Fruit fly (Drosophila melanogaster): ENCODE data around the gene CG10211.

CG10211 gene

DNA sequence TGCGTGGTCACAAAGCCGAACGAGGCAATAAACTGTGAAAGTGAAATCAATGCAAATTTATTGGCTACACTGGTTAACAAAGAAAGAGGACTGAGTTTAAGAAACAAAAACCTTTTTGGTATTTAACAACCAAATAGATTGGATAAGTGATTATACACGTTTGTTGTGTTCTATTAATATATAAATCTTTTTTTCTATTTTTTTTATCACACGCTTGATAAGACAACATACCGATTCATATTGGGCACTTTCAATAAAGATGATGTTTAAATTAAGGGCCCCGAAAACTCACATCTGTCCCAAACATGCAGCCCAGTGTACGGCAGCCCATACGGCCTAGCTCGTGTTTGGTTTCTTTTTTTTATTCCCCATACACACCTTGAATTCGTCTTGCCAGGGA is 24.2 kb upstream of the CG10211 start:
- TF ChIP-seq noc (tag; optimal IDR thresholded peaks at IDR 0.05) = no peak

DNA sequence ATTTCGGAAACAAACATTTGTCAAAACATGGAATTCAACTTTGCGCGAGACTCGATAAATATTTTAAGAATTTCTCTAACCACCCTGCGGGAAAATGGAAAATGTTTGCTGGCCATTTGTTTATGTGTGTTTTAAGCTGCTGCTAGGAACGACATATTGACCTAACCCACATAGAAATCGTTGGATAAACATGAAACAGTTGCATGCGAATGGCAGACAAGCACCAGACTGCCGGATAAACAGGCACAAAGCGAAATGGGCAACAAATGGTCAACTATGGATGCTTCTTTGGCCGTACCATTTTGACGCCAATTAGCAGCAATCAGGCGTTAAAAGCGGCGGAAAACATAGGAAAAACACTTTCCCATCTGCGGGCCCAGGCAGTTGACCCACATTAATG is 20.5 kb upstream of the CG10211 start:
- TF ChIP-seq noc (tag; optimal IDR thresholded peaks at IDR 0.05) = no peak

- no peak for TF ChIP-seq noc (tag; optimal IDR thresholded peaks at IDR 0.05)
Observed at dm6 chr2L:18499900-18500299, 17.4 kb upstream of the CG10211 start.

DNA sequence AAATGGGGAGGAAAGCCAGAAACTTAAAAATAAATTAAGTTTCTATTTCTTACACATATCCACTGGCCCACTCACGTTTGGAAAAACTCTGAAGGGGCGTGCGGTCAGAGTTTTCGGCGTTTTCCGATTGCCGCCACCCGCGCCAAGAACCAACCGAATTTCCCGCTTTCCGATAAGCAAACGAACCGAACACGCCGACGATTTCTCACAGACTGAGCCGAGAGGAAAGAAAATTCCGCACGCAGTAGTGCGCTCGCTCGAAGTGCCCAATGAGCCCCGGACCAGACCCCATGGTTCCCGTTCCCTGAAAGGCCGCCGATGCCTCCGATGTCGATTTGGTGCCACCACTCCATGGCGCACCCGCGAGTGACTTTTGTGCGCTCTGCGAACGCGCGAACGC is 13.5 kb upstream of the CG10211 start, which contains the start of gene kon:
TSS of gene kon (minus strand) at position 219 of the 400 bp plus-strand sequence.
- no peak for TF ChIP-seq noc (tag; optimal IDR thresholded peaks at IDR 0.05)

DNA sequence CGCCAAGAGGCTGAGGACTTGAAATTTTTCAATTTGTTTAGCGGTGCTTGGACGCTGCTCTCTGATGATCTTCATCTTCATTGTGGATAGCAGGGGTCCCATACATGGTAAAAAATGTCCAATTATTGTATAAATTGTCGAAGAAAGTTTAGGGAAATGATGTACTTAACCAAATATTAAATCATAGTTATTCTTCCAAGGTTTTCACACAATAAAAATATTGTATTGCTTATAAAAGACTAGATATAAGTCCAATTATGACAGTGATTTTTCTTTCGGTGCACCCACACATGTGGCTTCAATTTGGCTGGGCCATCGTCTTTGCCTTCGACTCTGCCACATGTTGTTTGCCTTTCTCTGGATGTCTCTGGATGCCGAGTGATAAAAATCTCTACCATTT is 12.4 kb upstream of the CG10211 start:
- TF ChIP-seq noc (tag; optimal IDR thresholded peaks at IDR 0.05) = no peak

DNA sequence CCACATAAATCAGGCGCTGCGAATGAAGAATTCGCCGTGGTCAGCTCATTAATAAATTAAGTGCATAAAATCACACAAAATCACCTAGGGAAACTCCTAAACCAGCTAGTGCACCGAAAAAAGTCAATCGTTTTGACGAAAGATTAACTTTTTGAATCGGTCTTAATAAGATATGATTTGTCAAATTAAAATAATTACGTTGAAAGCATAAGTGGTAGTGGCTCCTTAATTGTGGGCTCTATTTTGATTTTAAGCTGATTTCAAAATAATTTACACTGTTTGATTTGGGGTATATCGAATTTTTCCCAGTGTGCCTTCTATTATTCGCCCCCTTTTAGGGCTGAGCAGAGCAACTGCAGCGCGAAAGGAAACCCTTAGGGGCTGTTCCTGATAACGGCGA is 11.8 kb upstream of the CG10211 start:
- no peak for TF ChIP-seq noc (tag; optimal IDR thresholded peaks at IDR 0.05)

- no peak for TF ChIP-seq noc (tag; optimal IDR thresholded peaks at IDR 0.05)
Observed at dm6 chr2L:18506923-18507322, 10.4 kb upstream of the CG10211 start.

- TF ChIP-seq noc (tag; optimal IDR thresholded peaks at IDR 0.05) = no peak
Observed at dm6 chr2L:18509181-18509580, 8.1 kb upstream of the CG10211 start, which contains the start of gene Ugt301D1. Gene Ugt301D1 (plus strand): TSS chr2L:18509560.

- TF ChIP-seq noc (tag; optimal IDR thresholded peaks at IDR 0.05) = no peak
Observed at dm6 chr2L:18513402-18513801, 3.9 kb upstream of the CG10211 start.

DNA sequence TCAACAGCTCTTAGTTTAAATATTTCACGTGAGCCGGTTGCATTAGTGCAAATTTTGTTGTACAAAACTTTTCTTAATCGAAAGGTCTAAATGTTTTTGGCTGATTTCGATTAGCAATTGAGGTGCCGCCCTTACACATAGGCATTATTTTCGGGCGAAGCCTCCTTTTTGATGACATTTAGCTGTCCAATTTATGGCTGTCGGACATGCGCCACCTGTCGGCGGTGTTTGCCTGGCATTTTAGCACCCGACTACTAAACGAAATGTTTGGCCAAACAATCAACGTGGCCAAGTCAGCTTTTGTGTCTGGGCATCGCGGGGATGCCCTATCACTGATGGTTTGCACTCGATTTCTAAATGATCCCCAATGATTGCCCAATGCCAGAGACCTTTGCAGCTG is 920 bp upstream of the CG10211 start:
- TF ChIP-seq noc (tag; optimal IDR thresholded peaks at IDR 0.05) = no peak

dm6 chr2L:18518852-18519251 is 1.6 kb downstream of the CG10211 start:
- no peak for TF ChIP-seq noc (tag; optimal IDR thresholded peaks at IDR 0.05)

DNA sequence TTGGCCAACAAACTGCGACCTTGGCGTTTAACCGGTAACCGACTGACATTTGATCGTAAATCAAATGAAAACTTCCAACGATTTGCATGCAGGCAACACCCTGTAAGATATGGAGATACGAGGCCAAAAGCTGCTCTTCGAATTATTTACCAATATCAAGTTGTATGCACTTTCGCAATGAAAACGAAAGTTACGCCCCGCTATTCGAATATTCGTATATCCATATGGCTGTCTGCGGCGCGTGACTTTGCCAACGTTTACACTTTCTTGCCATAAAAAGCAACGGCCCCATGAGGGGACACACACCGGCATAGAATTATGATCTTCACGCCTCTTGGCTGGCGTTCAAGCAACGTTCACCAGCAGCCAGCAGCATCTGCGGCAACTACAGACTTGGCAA is 5.0 kb downstream of the CG10211 start:
- no peak for TF ChIP-seq noc (tag; optimal IDR thresholded peaks at IDR 0.05)

dm6 chr2L:18523003-18523402 is 5.7 kb downstream of the CG10211 start:
- TF ChIP-seq noc (tag; optimal IDR thresholded peaks at IDR 0.05) = no peak

DNA sequence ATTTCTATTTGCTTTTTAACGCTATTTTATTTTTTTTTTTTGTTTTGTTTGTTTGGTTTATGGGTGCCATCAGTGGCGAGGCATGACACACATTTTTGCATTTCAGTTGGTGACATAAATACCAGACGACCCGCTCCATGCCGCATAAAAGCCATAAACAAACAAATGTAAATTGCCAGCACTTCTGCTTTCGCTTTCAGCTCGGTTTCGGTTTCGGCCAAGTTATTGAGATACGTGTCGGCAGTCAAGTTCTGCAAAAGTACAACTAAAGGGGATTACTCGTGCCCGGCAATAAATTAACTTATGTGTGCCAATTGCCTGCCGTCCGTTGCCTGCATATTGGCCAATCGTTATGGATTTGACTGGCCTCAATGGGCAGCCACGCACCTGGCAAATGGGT is 7.6 kb downstream of the CG10211 start:
- no peak for TF ChIP-seq noc (tag; optimal IDR thresholded peaks at IDR 0.05)

dm6 chr2L:18526005-18526404 is 8.7 kb downstream of the CG10211 start:
- no peak for TF ChIP-seq noc (tag; optimal IDR thresholded peaks at IDR 0.05)

- TF ChIP-seq noc (tag; optimal IDR thresholded peaks at IDR 0.05) = no peak
Observed at dm6 chr2L:18546426-18546825, 29.1 kb downstream of the CG10211 start.

DNA sequence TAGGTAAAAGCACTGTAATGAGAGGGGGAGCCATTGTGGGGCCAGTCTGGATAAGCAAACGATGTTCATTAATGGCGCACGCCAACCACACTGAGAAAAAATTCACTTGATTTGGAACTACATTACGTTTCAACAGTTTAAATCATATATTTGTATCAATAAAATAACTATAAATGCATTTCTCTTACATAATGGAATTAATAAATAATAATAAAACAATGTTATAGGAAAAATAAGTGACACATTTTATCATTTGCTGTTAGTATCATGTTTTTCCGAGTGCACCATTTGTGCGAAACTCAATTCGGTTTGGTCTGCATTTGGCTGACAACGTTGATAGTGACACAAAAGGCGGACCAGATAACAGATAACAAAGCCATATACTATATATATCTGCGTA is 31.5 kb downstream of the CG10211 start:
- no peak for TF ChIP-seq noc (tag; optimal IDR thresholded peaks at IDR 0.05)

dm6 chr2L:18549470-18549869 is 32.2 kb downstream of the CG10211 start:
- TF ChIP-seq noc (tag; optimal IDR thresholded peaks at IDR 0.05) = peak; percentile 18

DNA sequence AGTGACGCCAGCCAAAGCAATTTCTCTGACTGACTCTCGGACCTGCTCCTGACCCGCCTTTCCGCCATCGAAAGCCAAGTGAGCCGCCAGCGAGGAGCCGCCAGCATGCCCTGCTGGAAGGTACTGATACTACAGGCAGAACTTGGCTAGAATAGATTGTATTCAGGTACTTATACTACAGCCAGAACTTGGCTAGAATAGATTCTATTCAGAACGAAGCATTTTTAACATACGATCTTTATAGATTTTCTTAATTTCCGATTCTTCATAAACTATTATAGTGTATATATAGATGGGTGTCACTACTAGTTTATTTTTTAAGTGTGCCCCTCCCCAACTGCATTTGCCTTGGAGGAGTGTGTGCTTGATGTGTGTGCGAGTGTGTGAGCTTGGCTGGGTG is 36.9 kb downstream of the CG10211 start:
- no peak for TF ChIP-seq noc (tag; optimal IDR thresholded peaks at IDR 0.05)

Measured in whole organism, larva.